Worm (Caenorhabditis elegans): ENCODE data around the gene C26E6.12.
A peak's percentile ranks its signal among the peaks of the same experiment; 100 is the strongest.

Gene C26E6.12

ce11 chrIII:4965271-4965670 is 33.2 kb upstream of the C26E6.12 start, which contains the start of gene nca-2:
Gene nca-2 (plus strand): TSS chrIII:4965571.
- TF ChIP-seq unc-98 (GFP tag; IDR thresholded peaks at IDR 0.05) (no peak), skn-1 (tag; optimal IDR thresholded peaks at IDR 0.05) (no peak), ceh-63 (GFP tag; optimal IDR thresholded peaks at IDR 0.05) (no peak), C16A3.4 (tag; optimal IDR thresholded peaks at IDR 0.05) (no peak), vab-15 (tag; optimal IDR thresholded peaks at IDR 0.05) (no peak), F16B12.6 (tag; optimal IDR thresholded peaks at IDR 0.05) (no peak)

- TF ChIP-seq alr-1 (tag; optimal IDR thresholded peaks at IDR 0.05; ENCODE audit: borderline replicate concordance) (no peak), mdl-1 (tag; optimal IDR thresholded peaks at IDR 0.05) (peak in 1 of 2 experiments; percentile 71), swsn-7 (tag; optimal IDR thresholded peaks at IDR 0.05) (peak; percentile 94), lsy-2 (tag; optimal IDR thresholded peaks at IDR 0.05) (peak; percentile 94), pqm-1 (tag; optimal IDR thresholded peaks at IDR 0.05) (no peak), zip-4 (GFP tag; optimal IDR thresholded peaks at IDR 0.05) (peak; percentile 72), grh-1 (GFP tag; IDR thresholded peaks at IDR 0.05) (peak; percentile 85), efl-1 (optimal IDR thresholded peaks at IDR 0.05) (peak; percentile 98 to 99), efl-1 (GFP tag; optimal IDR thresholded peaks at IDR 0.05 in 1 of 2) (peak; percentile 99 to 100), egl-13 (tag; optimal IDR thresholded peaks at IDR 0.05) (peak; percentile 84), nhr-19 (GFP tag; conservative IDR thresholded peaks at IDR 0.05) (peak; percentile 91), jun-1 (tag; optimal IDR thresholded peaks at IDR 0.05) (peak; percentile 79), rnt-1 (tag; optimal IDR thresholded peaks at IDR 0.05) (peak; percentile 96), xbp-1 (tag; optimal IDR thresholded peaks at IDR 0.05) (peak; percentile 93), ceh-63 (GFP tag; optimal IDR thresholded peaks at IDR 0.05) (no peak), ets-5 (GFP tag; IDR thresholded peaks at IDR 0.05) (no peak), mab-9 (GFP tag; IDR thresholded peaks at IDR 0.05) (peak; percentile 84), sox-4 (tag; optimal IDR thresholded peaks at IDR 0.05) (peak; percentile 82), fos-1 (tag; optimal IDR thresholded peaks at IDR 0.05) (peak; percentile 80), nhr-237 (tag; optimal IDR thresholded peaks at IDR 0.05) (peak; percentile 84), fkh-8 (tag; optimal IDR thresholded peaks at IDR 0.05) (peak; percentile 84), elt-3 (tag; optimal IDR thresholded peaks at IDR 0.05) (peak in 4 of 6 experiments; percentile 3 to 87 (median 56)), unc-30 (tag; optimal IDR thresholded peaks at IDR 0.05) (no peak), lin-14 (GFP tag; optimal IDR thresholded peaks at IDR 0.05) (peak; percentile 88), pag-3 (tag; optimal IDR thresholded peaks at IDR 0.05; ENCODE audit: borderline replicate concordance, insufficient read depth) (peak; percentile 67), sptf-1 (tag; optimal IDR thresholded peaks at IDR 0.05) (no peak), vab-15 (tag; optimal IDR thresholded peaks at IDR 0.05) (no peak), mep-1 (tag; optimal IDR thresholded peaks at IDR 0.05) (peak; percentile 95), nhr-11 (tag; optimal IDR thresholded peaks at IDR 0.05) (peak; percentile 90), efl-3 (GFP tag; optimal IDR thresholded peaks at IDR 0.05) (peak; percentile 19), snu-23 (GFP tag; optimal IDR thresholded peaks at IDR 0.05) (peak; percentile 94), ama-1 (optimal IDR thresholded peaks at IDR 0.05) (peak; percentile 9), lin-15B (tag; optimal IDR thresholded peaks at IDR 0.05) (peak; percentile 75), snpc-4 (tag; optimal IDR thresholded peaks at IDR 0.05) (peak; percentile 73), ztf-4 (tag; optimal IDR thresholded peaks at IDR 0.05) (peak; percentile 61), tbx-2 (tag; optimal IDR thresholded peaks at IDR 0.05) (peak; percentile 93), ceh-88 (GFP tag; IDR thresholded peaks at IDR 0.05) (peak; percentile 57; the same call in 1 of the 2 replicates), lin-35 (GFP tag; optimal IDR thresholded peaks at IDR 0.05) (peak; percentile 99 to 100), nhr-47 (tag; optimal IDR thresholded peaks at IDR 0.05) (peak; percentile 95), ztf-11 (tag; optimal IDR thresholded peaks at IDR 0.05) (peak in 1 of 2 experiments; percentile 83), unc-98 (GFP tag; IDR thresholded peaks at IDR 0.05) (no peak), ceh-82 (tag; optimal IDR thresholded peaks at IDR 0.05) (peak; percentile 89 to 94 (median 93)), isw-1 (GFP tag; IDR thresholded peaks at IDR 0.05) (peak; percentile 91), hlh-4 (tag; optimal IDR thresholded peaks at IDR 0.05) (no peak), ceh-8 (GFP tag; optimal IDR thresholded peaks at IDR 0.05) (peak; percentile 84), tlp-1 (tag; optimal IDR thresholded peaks at IDR 0.05) (no peak), pax-3 (tag; optimal IDR thresholded peaks at IDR 0.05) (peak; percentile 78), nhr-12 (tag; optimal IDR thresholded peaks at IDR 0.05) (peak; percentile 21)
Observed at ce11 chrIII:4962886-4963285, 30.8 kb upstream of the C26E6.12 start, which contains the start of gene C27F2.9. Gene C27F2.9 (minus strand): TSS chrIII:4963044.

Data from whole organism, L1 larva.